Fruit fly (Drosophila melanogaster) whole organism, prepupa: ENCODE results near the gene blp.

Source experiments
- CG11294 ChIP-seq: fragments of 200-800 bp; sonication (Bioruptor generic); IDR thresholded peaks from 2 replicates; pipeline ENCODE4 v1.3.6; 2022; ENCODE audit warnings: missing biosample characterization, missing genetic modification characterization
- CG6792 ChIP-seq: fragments of 200-800 bp; sonication (Bioruptor generic); optimal IDR thresholded peaks from 3 replicates; lab custom pipeline; 2016; ENCODE audit warnings: missing biosample characterization, missing genetic modification characterization
- CG7368 ChIP-seq: fragments of 200-800 bp; sonication (Bioruptor generic); optimal IDR thresholded peaks from 3 replicates; lab custom pipeline; 2016; ENCODE audit warnings: missing biosample characterization, missing genetic modification characterization
- Eip75B ChIP-seq: fragments of 200-800 bp; sonication (Bioruptor generic); optimal IDR thresholded peaks from 3 replicates; lab custom pipeline; 2016; ENCODE audit warnings: missing biosample characterization, missing genetic modification characterization
- Ets96B ChIP-seq: fragments of 200-800 bp; optimal IDR thresholded peaks from 2 replicates; lab custom pipeline; 2019; ENCODE audit warnings: missing biosample characterization, mild to moderate bottlenecking, missing genetic modification characterization, moderate library complexity
- Sox14 ChIP-seq: fragments of 200-800 bp; sonication (Bioruptor generic); optimal IDR thresholded peaks from 3 replicates; lab custom pipeline; 2016; ENCODE audit warnings: missing biosample characterization, missing genetic modification characterization
- lz ChIP-seq: fragments of 200-800 bp; sonication (Bioruptor generic); optimal IDR thresholded peaks from 3 replicates; lab custom pipeline; 2016; ENCODE audit warnings: missing biosample characterization, missing genetic modification characterization

DNA sequence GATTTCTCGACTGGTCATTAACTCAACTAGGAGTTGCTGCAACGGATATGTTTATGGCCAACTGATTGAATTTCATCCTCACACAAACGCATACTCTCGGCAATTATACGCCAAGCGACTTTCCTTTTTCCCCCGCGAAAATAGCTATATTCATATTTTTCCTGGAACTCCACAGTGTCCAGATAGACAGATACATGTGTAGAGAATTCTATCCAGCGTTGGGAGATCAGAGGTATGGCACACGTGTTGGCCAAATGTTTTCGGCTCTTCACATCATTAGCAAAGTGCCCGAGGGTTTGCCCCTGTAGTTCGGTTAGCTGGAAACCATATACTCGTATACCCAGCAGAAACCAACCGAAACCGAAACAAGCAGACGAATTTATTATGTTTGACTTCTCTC is 11.9 kb upstream of the blp start:
- no peak for TF ChIP-seq CG7368 (GFP tag; lab: Kevin White, UChicago)
- TF ChIP-seq CG11294 (GFP tag; lab: Robert Waterston, UW) = no peak
- no peak for TF ChIP-seq Sox14 (GFP tag; lab: Kevin White, UChicago)
- TF ChIP-seq lz (GFP tag; lab: Kevin White, UChicago) = no peak
- TF ChIP-seq CG6792 (GFP tag; lab: Kevin White, UChicago) = no peak
- TF ChIP-seq Ets96B (tag; lab: Kevin White, UChicago) = no peak
- no peak for TF ChIP-seq Eip75B (GFP tag; lab: Kevin White, UChicago)
